Fruit fly (Drosophila melanogaster): ENCODE results near the gene CG31131.
"Not testable (repeated sequence)": the region's sequence is repeated elsewhere in the genome, so short reads cannot be mapped to it uniquely, and the experiment has no call there.

Gene CG31131

DNA sequence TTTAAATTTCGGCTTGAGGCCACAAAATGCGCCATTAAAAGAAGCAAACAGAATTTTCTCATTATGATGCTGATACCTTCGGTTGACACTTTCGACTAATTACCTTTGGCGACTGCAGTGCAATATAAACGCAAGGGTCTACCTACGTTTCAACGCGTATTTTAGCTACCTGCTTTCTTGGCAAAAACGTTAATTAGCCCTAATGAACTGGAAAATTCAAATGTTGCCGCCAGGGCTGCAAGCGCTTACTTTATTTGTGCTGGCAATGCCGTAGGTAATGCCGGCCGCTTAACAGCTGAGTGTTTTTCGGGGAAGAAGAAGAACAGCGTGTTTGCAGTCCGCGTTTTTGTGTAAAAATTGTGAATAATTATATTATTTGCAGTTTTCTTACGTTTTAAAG is at the start of gene CG31131, which contains the start of gene CG4849:
Gene CG31131, minus strand, starts transcription at position 101 of the 400 bp plus-strand sequence.
Gene CG4849, plus strand, starts transcription at position 297 of the 400 bp plus-strand sequence.
- not testable (repeated sequence) for TF ChIP-seq fd96Ca (GFP tag; IDR thresholded peaks at IDR 0.05); CG12605 (GFP tag; IDR thresholded peaks at IDR 0.05); CG13204 (GFP tag; optimal IDR thresholded peaks at IDR 0.05)

DNA sequence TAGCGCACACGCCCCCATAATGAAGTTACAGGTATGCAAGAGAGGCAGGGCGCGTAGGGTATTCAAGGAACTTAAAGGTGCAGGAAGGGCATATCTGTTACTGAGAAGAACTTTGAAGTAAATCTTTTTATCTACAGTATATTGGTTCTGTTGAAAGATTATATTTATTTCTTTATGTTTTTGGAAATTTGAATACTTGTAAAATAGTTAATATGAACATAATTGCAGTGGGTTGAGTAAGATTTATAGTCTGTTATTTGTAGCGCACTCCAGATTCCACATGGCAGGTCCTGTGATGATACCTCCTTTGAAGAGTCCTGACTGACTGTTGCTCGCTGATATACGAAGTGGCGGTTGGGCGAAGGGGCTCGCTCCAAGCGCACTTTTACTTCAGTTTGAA is 41.0 kb upstream of the CG31131 start:
- TF ChIP-seq rn (GFP tag; IDR thresholded peaks at IDR 0.05) (no peak), CG8159 (tag; optimal IDR thresholded peaks at IDR 0.05) (peak; percentile 7)

DNA sequence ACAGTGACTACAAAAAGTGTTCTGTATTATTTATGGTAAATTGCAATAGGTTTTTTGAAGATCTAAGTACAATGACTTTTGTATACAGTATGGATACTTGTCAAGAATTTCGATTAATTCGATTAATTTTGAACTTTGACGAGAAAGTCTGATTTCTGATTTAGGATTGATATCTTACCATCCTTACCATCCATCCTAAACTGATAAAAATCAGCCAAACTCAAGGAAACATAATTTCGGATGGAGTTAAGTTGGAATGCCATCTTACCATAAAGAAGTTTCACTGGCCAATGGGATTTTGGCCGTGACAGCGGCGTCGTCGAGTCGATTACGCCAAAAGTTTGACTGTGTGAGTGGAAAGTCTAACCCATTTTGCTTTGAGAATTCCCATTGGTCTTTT is 27.6 kb upstream of the CG31131 start, which contains the start of gene CG4815:
Gene CG4815, minus strand, starts transcription at position 101 of the 400 bp plus-strand sequence.
- no peak for TF ChIP-seq CG34367 (tag; optimal IDR thresholded peaks at IDR 0.05)
- no peak for TF ChIP-seq Pif1B (GFP tag; optimal IDR thresholded peaks at IDR 0.05)
- no peak for TF ChIP-seq CG8301 (tag; optimal IDR thresholded peaks at IDR 0.05)
- no peak for TF ChIP-seq CG9948 (tag; optimal IDR thresholded peaks at IDR 0.05)
- TF ChIP-seq EcR (GFP tag; optimal IDR thresholded peaks at IDR 0.05), result no peak
- TF ChIP-seq CG10348 (GFP tag; IDR thresholded peaks at IDR 0.05), result no peak
- no peak for TF ChIP-seq Ets98B (GFP tag; IDR thresholded peaks at IDR 0.05)
- no peak for TF ChIP-seq Pif1A (GFP tag; optimal IDR thresholded peaks at IDR 0.05)
- no peak for TF ChIP-seq CG4496 (GFP tag; IDR thresholded peaks at IDR 0.05)
- TF ChIP-seq CG14655 (GFP tag; optimal IDR thresholded peaks at IDR 0.05), result no peak
- TF ChIP-seq Snoo (tag; optimal IDR thresholded peaks at IDR 0.05), result no peak

DNA sequence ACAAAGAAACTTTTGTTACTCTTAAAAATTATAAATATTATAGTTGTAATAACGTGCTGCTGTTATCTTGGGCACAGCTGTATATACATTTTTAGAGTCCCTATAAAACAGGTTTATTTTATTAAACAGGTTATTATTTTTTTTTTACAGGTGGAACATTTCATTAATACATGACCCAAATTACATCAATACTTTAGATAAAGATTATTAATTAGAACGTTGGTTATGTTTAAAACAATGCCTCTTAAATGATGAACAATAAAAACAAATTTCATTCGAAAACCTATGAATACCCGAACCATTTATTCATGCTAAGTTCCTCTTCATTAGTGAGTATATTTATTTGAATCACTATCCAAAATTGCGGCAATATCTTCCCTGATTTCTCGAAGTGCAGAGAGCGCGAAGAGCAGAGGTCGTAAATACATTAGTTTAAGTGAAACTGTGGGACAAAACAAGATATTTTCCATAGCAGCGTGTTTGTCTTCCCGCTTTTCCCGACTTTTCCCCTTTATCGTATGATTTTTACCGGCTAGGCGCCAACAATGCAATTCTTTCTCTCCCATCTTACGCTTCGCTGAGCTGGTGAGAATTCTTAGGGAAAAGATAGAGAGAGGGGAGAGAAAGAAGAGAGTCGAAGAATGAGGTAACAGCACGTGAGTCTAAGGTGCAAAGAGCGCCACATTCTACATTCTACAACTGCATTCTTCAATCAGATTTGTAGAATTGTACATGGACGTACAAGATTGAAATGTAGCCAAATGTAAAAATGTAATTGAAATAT is 25.8 kb upstream of the CG31131 start:
- peak; percentile 24 for TF ChIP-seq CG34367 (tag; optimal IDR thresholded peaks at IDR 0.05)
- no peak for TF ChIP-seq D1 (tag; optimal IDR thresholded peaks at IDR 0.05)
- TF ChIP-seq Snoo (tag; optimal IDR thresholded peaks at IDR 0.05), result no peak
- peak; percentile 38 for TF ChIP-seq CG8159 (tag; optimal IDR thresholded peaks at IDR 0.05)
- peak; percentile 9 for TF ChIP-seq CG17806 (tag; optimal IDR thresholded peaks at IDR 0.05)
- TF ChIP-seq CG10348 (GFP tag; IDR thresholded peaks at IDR 0.05), result peak; percentile 50; the same call in 1 of the 2 replicates
- no peak for TF ChIP-seq EcR (GFP tag; optimal IDR thresholded peaks at IDR 0.05)
- TF ChIP-seq CG15710 (tag; optimal IDR thresholded peaks at IDR 0.05), result no peak
- peak; percentile 57 for TF ChIP-seq Ets98B (GFP tag; IDR thresholded peaks at IDR 0.05)
- no peak for TF ChIP-seq CG12605 (GFP tag; IDR thresholded peaks at IDR 0.05)
- no peak for TF ChIP-seq gl (tag; optimal IDR thresholded peaks at IDR 0.05)
- TF ChIP-seq CG8301 (tag; optimal IDR thresholded peaks at IDR 0.05), result peak; percentile 52
- peak; percentile 76 for TF ChIP-seq CG14655 (GFP tag; optimal IDR thresholded peaks at IDR 0.05)
- TF ChIP-seq fd96Ca (GFP tag; IDR thresholded peaks at IDR 0.05), result peak; percentile 74
- peak; percentile 33 for TF ChIP-seq CG9948 (tag; optimal IDR thresholded peaks at IDR 0.05)
- TF ChIP-seq CG4496 (GFP tag; IDR thresholded peaks at IDR 0.05), result peak; percentile 61; the same call in 2 of the 3 replicates
- TF ChIP-seq rn (GFP tag; IDR thresholded peaks at IDR 0.05), result 0 out of 2 replicates have a peak, but pooled peaks have one; percentile 33
- peak; percentile 70 for TF ChIP-seq CG32121 (GFP tag; IDR thresholded peaks at IDR 0.05)
- no peak for TF ChIP-seq Pif1A (GFP tag; optimal IDR thresholded peaks at IDR 0.05)
- TF ChIP-seq Pif1B (GFP tag; optimal IDR thresholded peaks at IDR 0.05), result no peak
- TF ChIP-seq CG13204 (GFP tag; optimal IDR thresholded peaks at IDR 0.05), result no peak

DNA sequence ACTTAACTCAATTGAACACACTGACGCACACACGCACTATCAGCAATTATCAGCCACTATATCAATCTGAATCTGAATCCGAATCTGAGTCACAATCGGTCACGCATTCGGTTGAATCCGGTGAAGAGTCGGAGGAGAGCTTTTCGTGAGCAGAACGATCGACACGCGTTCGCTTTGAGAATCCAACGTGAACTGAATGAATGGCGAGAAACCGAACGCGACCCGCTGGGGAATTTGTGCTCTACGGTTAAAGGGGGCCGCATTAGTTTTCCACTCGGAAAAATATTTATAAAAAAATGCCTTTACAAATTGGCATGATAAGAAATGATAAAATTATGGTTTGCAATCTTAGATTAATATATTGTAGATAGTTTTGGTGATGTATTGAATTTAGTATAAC is 25.2 kb upstream of the CG31131 start, which contains the start of gene betaTub97EF:
Gene betaTub97EF, minus strand, starts transcription at position 196 of the 400 bp plus-strand sequence.
- no peak for TF ChIP-seq CG13204 (GFP tag; optimal IDR thresholded peaks at IDR 0.05)
- TF ChIP-seq CG4496 (GFP tag; IDR thresholded peaks at IDR 0.05), result peak; percentile 76
- TF ChIP-seq Pif1B (GFP tag; optimal IDR thresholded peaks at IDR 0.05), result no peak
- TF ChIP-seq CG15710 (tag; optimal IDR thresholded peaks at IDR 0.05), result peak; percentile 12
- no peak for TF ChIP-seq rn (GFP tag; IDR thresholded peaks at IDR 0.05)
- TF ChIP-seq CG9948 (tag; optimal IDR thresholded peaks at IDR 0.05), result no peak
- no peak for TF ChIP-seq Snoo (tag; optimal IDR thresholded peaks at IDR 0.05)
- TF ChIP-seq CG8301 (tag; optimal IDR thresholded peaks at IDR 0.05), result no peak
- no peak for TF ChIP-seq EcR (GFP tag; optimal IDR thresholded peaks at IDR 0.05)
- TF ChIP-seq CG32121 (GFP tag; IDR thresholded peaks at IDR 0.05), result peak; percentile 45
- TF ChIP-seq CG17806 (tag; optimal IDR thresholded peaks at IDR 0.05), result no peak
- TF ChIP-seq Pif1A (GFP tag; optimal IDR thresholded peaks at IDR 0.05), result no peak
- TF ChIP-seq fd96Ca (GFP tag; IDR thresholded peaks at IDR 0.05), result no peak
- TF ChIP-seq CG34367 (tag; optimal IDR thresholded peaks at IDR 0.05), result no peak
- TF ChIP-seq CG8159 (tag; optimal IDR thresholded peaks at IDR 0.05), result no peak
- peak; percentile 51 for TF ChIP-seq CG12605 (GFP tag; IDR thresholded peaks at IDR 0.05)
- no peak for TF ChIP-seq CG10348 (GFP tag; IDR thresholded peaks at IDR 0.05)
- no peak; the same call in 1 of the 2 replicates for TF ChIP-seq Ets98B (GFP tag; IDR thresholded peaks at IDR 0.05)
- no peak for TF ChIP-seq gl (tag; optimal IDR thresholded peaks at IDR 0.05)
- TF ChIP-seq CG14655 (GFP tag; optimal IDR thresholded peaks at IDR 0.05), result no peak
- no peak for TF ChIP-seq D1 (tag; optimal IDR thresholded peaks at IDR 0.05)

DNA sequence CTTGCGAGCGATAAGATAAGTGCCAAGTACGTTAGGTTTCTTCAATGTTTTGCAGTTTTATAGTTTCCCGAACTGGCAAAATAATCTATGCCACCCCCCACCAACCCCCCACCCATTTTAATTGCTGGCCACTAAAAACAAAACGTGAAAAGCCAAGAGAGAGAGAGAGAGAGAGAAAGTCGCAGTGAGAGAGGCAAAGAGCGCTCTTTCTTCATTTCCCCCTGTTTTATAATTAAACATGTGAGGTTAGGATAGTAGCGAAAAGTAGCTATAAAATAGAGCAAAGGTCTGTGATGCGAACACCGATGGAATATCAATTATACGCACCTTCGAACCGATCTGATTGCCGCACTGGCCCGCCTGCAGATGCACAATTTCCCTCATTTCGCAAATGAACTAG is 24.8 kb upstream of the CG31131 start:
- no peak for TF ChIP-seq rn (GFP tag; IDR thresholded peaks at IDR 0.05)
- no peak for TF ChIP-seq D1 (tag; optimal IDR thresholded peaks at IDR 0.05)
- TF ChIP-seq CG13204 (GFP tag; optimal IDR thresholded peaks at IDR 0.05), result no peak
- TF ChIP-seq Pif1A (GFP tag; optimal IDR thresholded peaks at IDR 0.05), result no peak
- no peak for TF ChIP-seq gl (tag; optimal IDR thresholded peaks at IDR 0.05)

Data from whole organism, pupa.